Worm (Caenorhabditis elegans): Measurements from ENCODE around the gene srh-146.

- TF ChIP-seq him-1 (tag; optimal IDR thresholded peaks at IDR 0.05) (no peak), dao-5 (tag; optimal IDR thresholded peaks at IDR 0.05) (no peak)
Observed at ce11 chrV:2941405-2941804, 27.4 kb downstream of the srh-146 start, which contains the start of gene srw-143.

All from whole organism, L4/young adult.